Fruit fly (Drosophila melanogaster) whole organism, embryonic: ENCODE measurements around the gene CG12289.

Source experiments
- Ada2b ChIP-seq: fragments of 200-800 bp; sonication (Bioruptor generic); IDR thresholded peaks from 2 replicates; pipeline ENCODE4 v1.3.6; 2022; ENCODE audit warnings: missing biosample characterization, missing genetic modification characterization
- Atf3 ChIP-seq: fragments of 200-800 bp; sonication (Bioruptor generic); optimal IDR thresholded peaks from 3 replicates; lab custom pipeline; 2016; ENCODE audit warnings: missing biosample characterization, missing genetic modification characterization
- Awh ChIP-seq: fragments of 200-800 bp; sonication (Bioruptor generic); IDR thresholded peaks from 2 replicates; pipeline ENCODE4, ENCODE4 v1.3.6; 2022; ENCODE audit warnings: missing biosample characterization, missing genetic modification characterization
- BEAF-32 ChIP-seq: fragments of 200-800 bp; sonication (Bioruptor generic); optimal IDR thresholded peaks from 3 replicates; lab custom pipeline; 2017; ENCODE audit warnings: missing biosample characterization, missing genetic modification characterization, mild to moderate bottlenecking, moderate library complexity, missing genetic modification reagents
- CG1024 ChIP-seq: fragments of 200-800 bp; sonication (Bioruptor generic); IDR thresholded peaks from 2 replicates; pipeline ENCODE4 v1.3.6; 2022; ENCODE audit warnings: missing biosample characterization, missing genetic modification characterization
- CG10431 ChIP-seq: fragments of 200-800 bp; sonication (Bioruptor generic); optimal IDR thresholded peaks from 3 replicates; lab custom pipeline; 2018; ENCODE audit warnings: missing biosample characterization, mild to moderate bottlenecking, missing genetic modification characterization
- CG12942 ChIP-seq: fragments of 200-800 bp; sonication (Bioruptor generic); optimal IDR thresholded peaks from 3 replicates; lab custom pipeline; 2016; ENCODE audit warnings: missing biosample characterization, missing genetic modification characterization
- CG14014 ChIP-seq: fragments of 200-800 bp; sonication (Bioruptor generic); IDR thresholded peaks from 2 replicates; pipeline ENCODE4 v1.3.6; 2022; ENCODE audit warnings: missing biosample characterization, missing genetic modification characterization
- CG14441 ChIP-seq: fragments of 200-800 bp; sonication (Bioruptor generic); IDR thresholded peaks from 2 replicates; pipeline ENCODE4 v1.3.6; 2022; ENCODE audit warnings: missing biosample characterization, missing genetic modification characterization
- CG16779 ChIP-seq: fragments of 200-800 bp; sonication (Bioruptor generic); IDR thresholded peaks from 2 replicates; pipeline ENCODE4 v1.3.6; 2022; ENCODE audit warnings: missing biosample characterization, missing genetic modification characterization
- CG17568 ChIP-seq: fragments of 200-800 bp; sonication (Bioruptor generic); optimal IDR thresholded peaks from 2 replicates; lab custom pipeline; 2018; ENCODE audit warnings: missing biosample characterization, mild to moderate bottlenecking, missing genetic modification characterization, moderate library complexity
- CG2678 ChIP-seq: fragments of 200-800 bp; sonication (Bioruptor generic); optimal IDR thresholded peaks from 3 replicates; lab custom pipeline; 2019; ENCODE audit warnings: missing biosample characterization, mild to moderate bottlenecking, missing genetic modification characterization, moderate library complexity
- CG2889 ChIP-seq: fragments of 200-800 bp; sonication (Bioruptor generic); IDR thresholded peaks from 3 replicates; pipeline ENCODE4 v1.3.6; 2022; ENCODE audit warnings: missing biosample characterization, missing genetic modification characterization
- CG30431 ChIP-seq: fragments of 200-800 bp; sonication (Bioruptor generic); optimal IDR thresholded peaks from 2 replicates; lab custom pipeline; 2017; ENCODE audit warnings: missing biosample characterization, missing genetic modification characterization
- CG33213 ChIP-seq: fragments of 200-800 bp; sonication (Bioruptor generic); optimal IDR thresholded peaks from 3 replicates; lab custom pipeline; 2016; ENCODE audit warnings: missing biosample characterization, missing genetic modification characterization
- CG34224 ChIP-seq: fragments of 200-800 bp; sonication (Bioruptor generic); IDR thresholded peaks from 3 replicates; pipeline ENCODE4 v1.3.6; 2022; ENCODE audit warnings: missing biosample characterization, missing genetic modification characterization; ENCODE audit not compliant: partially characterized antibody
- CG6254 ChIP-seq: fragments of 200-800 bp; sonication (Bioruptor generic); optimal IDR thresholded peaks from 3 replicates; lab custom pipeline; 2017; ENCODE audit warnings: mild to moderate bottlenecking, missing biosample characterization, missing genetic modification reagents, missing genetic modification characterization
- CG6791 ChIP-seq: fragments of 200-800 bp; sonication (Bioruptor generic); IDR thresholded peaks from 3 replicates; pipeline ENCODE4 v1.3.6; 2022; ENCODE audit warnings: missing biosample characterization, missing genetic modification characterization; ENCODE audit not compliant: partially characterized antibody
- CG7357 ChIP-seq: fragments of 200-800 bp; sonication (Bioruptor generic); IDR thresholded peaks from 3 replicates; pipeline ENCODE4 v1.3.6; 2022; ENCODE audit warnings: missing biosample characterization, missing genetic modification characterization
- CG9817 ChIP-seq: fragments of 200-800 bp; sonication (Bioruptor generic); optimal IDR thresholded peaks from 2 replicates; lab custom pipeline; 2018; ENCODE audit warnings: missing biosample characterization, mild to moderate bottlenecking, missing genetic modification characterization, moderate library complexity
- Chrac-16 ChIP-seq: fragments of 200-800 bp; sonication (Bioruptor generic); optimal IDR thresholded peaks from 3 replicates; lab custom pipeline; 2016; ENCODE audit warnings: missing biosample characterization, missing genetic modification characterization
- Ets65A ChIP-seq: fragments of 200-800 bp; sonication (Bioruptor generic); peaks from one replicate; lab custom pipeline; 2016; ENCODE audit warnings: missing biosample characterization, missing genetic modification characterization
- Gug ChIP-seq: fragments of 200-800 bp; sonication (Bioruptor generic); IDR thresholded peaks from 4 replicates; pipeline ENCODE4 v1.3.6; 2022; ENCODE audit warnings: missing biosample characterization, missing genetic modification characterization
- Hr3 ChIP-seq: fragments of 200-800 bp; sonication (Bioruptor generic); optimal IDR thresholded peaks from 3 replicates; lab custom pipeline; 2016; ENCODE audit warnings: missing biosample characterization, missing genetic modification characterization
- Lim3 ChIP-seq: fragments of 200-800 bp; sonication (Bioruptor generic); IDR thresholded peaks from 2 replicates; pipeline ENCODE4 v1.3.6; 2022; ENCODE audit warnings: missing biosample characterization, missing genetic modification characterization
- Meics ChIP-seq: fragments of 200-800 bp; sonication (Bioruptor generic); optimal IDR thresholded peaks from 2 replicates; lab custom pipeline; 2017; ENCODE audit warnings: missing biosample characterization, mild to moderate bottlenecking, missing genetic modification characterization
- Nf-YB ChIP-seq: fragments of 200-800 bp; sonication (Bioruptor generic); optimal IDR thresholded peaks from 3 replicates; lab custom pipeline; 2019; ENCODE audit warnings: missing biosample characterization, mild to moderate bottlenecking, missing genetic modification characterization, moderate library complexity
- Optix ChIP-seq: fragments of 200-800 bp; sonication (Bioruptor generic); IDR thresholded peaks from 3 replicates; pipeline ENCODE4 v1.3.6; 2022; ENCODE audit warnings: missing biosample characterization, missing genetic modification characterization
- Scr ChIP-seq: fragments of 200-800 bp; sonication (Bioruptor generic); IDR thresholded peaks from 2 replicates; pipeline ENCODE4 v1.3.6; 2022; ENCODE audit warnings: missing biosample characterization, missing genetic modification characterization; ENCODE audit not compliant: partially characterized antibody
- Sin3A ChIP-seq: fragments of >200 bp; optimal IDR thresholded peaks from 2 replicates; lab custom pipeline; 2018
- Spps ChIP-seq: fragments of 200-800 bp; sonication (Bioruptor generic); optimal IDR thresholded peaks from 2 replicates; lab custom pipeline; 2018; ENCODE audit warnings: missing biosample characterization, mild to moderate bottlenecking, missing genetic modification characterization
- bcd ChIP-seq: fragments of 200-800 bp; sonication (Bioruptor generic); optimal IDR thresholded peaks from 2 replicates; lab custom pipeline; 2017; ENCODE audit warnings: missing biosample characterization, mild to moderate bottlenecking, missing genetic modification characterization
- cg ChIP-seq: fragments of 200-800 bp; sonication (Bioruptor generic); optimal IDR thresholded peaks from 3 replicates; lab custom pipeline; 2019; ENCODE audit warnings: missing biosample characterization, mild to moderate bottlenecking, missing genetic modification characterization, moderate library complexity
- chn ChIP-seq: fragments of 200-800 bp; sonication (Bioruptor generic); optimal IDR thresholded peaks from 2 replicates; lab custom pipeline; 2016; ENCODE audit warnings: missing biosample characterization, missing genetic modification characterization
- crol ChIP-seq: fragments of 200-800 bp; sonication (Bioruptor generic); IDR thresholded peaks from 2 replicates; pipeline ENCODE4 v1.3.6; 2022; ENCODE audit warnings: missing biosample characterization, missing genetic modification characterization
- dati ChIP-seq: fragments of 200-800 bp; sonication (Bioruptor generic); IDR thresholded peaks from 2 replicates; pipeline ENCODE4 v1.3.6; 2022; ENCODE audit warnings: missing biosample characterization, missing genetic modification characterization
- fd102C ChIP-seq: fragments of 200-800 bp; sonication (Bioruptor generic); optimal IDR thresholded peaks from 2 replicates; lab custom pipeline; 2018; ENCODE audit warnings: missing biosample characterization, mild to moderate bottlenecking, missing genetic modification characterization, moderate library complexity
- gcm ChIP-seq: fragments of 200-800 bp; sonication (Bioruptor generic); optimal IDR thresholded peaks from 2 replicates; lab custom pipeline; 2019; ENCODE audit warnings: missing biosample characterization, mild to moderate bottlenecking, missing genetic modification characterization, moderate library complexity
- gsb-n ChIP-seq: fragments of 200-800 bp; sonication (Bioruptor generic); optimal IDR thresholded peaks from 3 replicates; lab custom pipeline; 2018; ENCODE audit warnings: missing biosample characterization, mild to moderate bottlenecking, missing genetic modification characterization
- insv ChIP-seq, 2 experiments: fragments of 200-800 bp; sonication (Bioruptor generic); optimal IDR thresholded peaks; 3 replicates each; lab custom pipeline; 2016 to 2018; ENCODE audit warnings: missing biosample characterization in 2 of 2, missing genetic modification characterization in 2 of 2
- kay ChIP-seq: fragments of 200-800 bp; sonication (Bioruptor generic); optimal IDR thresholded peaks from 2 replicates; lab custom pipeline; 2016; ENCODE audit warnings: missing biosample characterization, missing genetic modification characterization
- mam ChIP-seq: fragments of 200-800 bp; sonication (Bioruptor generic); optimal IDR thresholded peaks from 3 replicates; lab custom pipeline; 2016; ENCODE audit warnings: missing biosample characterization, missing genetic modification characterization
- org-1 ChIP-seq: fragments of 200-800 bp; sonication (Bioruptor generic); optimal IDR thresholded peaks from 2 replicates; lab custom pipeline; 2017; ENCODE audit warnings: missing biosample characterization, missing genetic modification characterization
- pita ChIP-seq: fragments of 200-800 bp; sonication (Bioruptor generic); optimal IDR thresholded peaks from 2 replicates; lab custom pipeline; 2017; ENCODE audit warnings: missing biosample characterization, mild to moderate bottlenecking, missing genetic modification characterization
- pnt ChIP-seq: fragments of 200-800 bp; sonication (Bioruptor generic); optimal IDR thresholded peaks from 3 replicates; lab custom pipeline; 2016; ENCODE audit warnings: missing biosample characterization, missing genetic modification characterization
- run ChIP-seq: fragments of 200-800 bp; sonication (Bioruptor generic); optimal IDR thresholded peaks from 3 replicates; lab custom pipeline; 2018; ENCODE audit warnings: missing biosample characterization, mild to moderate bottlenecking, missing genetic modification characterization
- sd ChIP-seq: fragments of 200-800 bp; sonication (Bioruptor generic); optimal IDR thresholded peaks from 3 replicates; lab custom pipeline; 2018; ENCODE audit warnings: missing biosample characterization, mild to moderate bottlenecking, missing genetic modification characterization, moderate library complexity
- stc ChIP-seq: fragments of 200-800 bp; sonication (Bioruptor generic); IDR thresholded peaks from 2 replicates; pipeline ENCODE4 v1.3.6; 2022; ENCODE audit warnings: missing biosample characterization, missing genetic modification characterization
- tx ChIP-seq: fragments of 200-800 bp; sonication (Bioruptor generic); optimal IDR thresholded peaks from 2 replicates; lab custom pipeline; 2016; ENCODE audit warnings: missing biosample characterization, missing genetic modification characterization
- z ChIP-seq: fragments of 200-800 bp; sonication (Bioruptor generic); IDR thresholded peaks from 3 replicates; pipeline ENCODE4 v1.3.6; 2022; ENCODE audit warnings: missing biosample characterization, missing genetic modification characterization

CG12289 gene

DNA sequence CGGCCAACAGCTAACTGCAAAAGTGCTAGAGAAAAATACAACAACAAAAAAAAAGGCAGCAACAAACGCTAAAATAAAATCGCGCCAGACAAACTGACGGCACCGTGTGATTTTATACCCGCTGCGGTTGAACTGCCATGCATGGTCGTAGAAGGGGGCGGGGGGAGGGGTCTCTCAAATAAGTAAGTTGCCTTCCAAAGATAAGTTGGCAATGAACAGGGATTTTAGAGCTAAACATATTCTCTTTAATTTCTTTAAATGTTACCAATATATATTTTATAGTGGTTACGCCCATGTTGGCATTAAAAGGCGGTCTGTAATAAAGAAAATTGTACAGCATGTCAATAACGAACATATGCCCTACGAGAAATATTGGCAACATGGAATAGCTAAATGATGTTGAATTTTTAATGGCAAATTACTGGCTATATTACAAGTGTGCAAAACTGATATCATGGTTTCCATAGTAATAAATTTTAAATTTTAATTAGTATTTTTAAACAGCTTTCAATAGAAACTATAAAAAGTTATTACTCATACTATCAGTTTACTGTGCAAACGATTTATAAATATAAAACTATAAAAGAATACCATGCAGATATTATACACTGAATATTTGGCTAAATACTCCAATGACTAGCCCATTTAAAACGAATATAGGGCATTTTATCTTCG lies 26.9 kb downstream of the CG12289 start (continued):
- peak; percentile 67 for TF ChIP-seq crol
- peak; percentile 71 for TF ChIP-seq CG2889 (GFP tag; lab: Robert Waterston, UW)
- TF ChIP-seq insv (GFP tag; optimal IDR thresholded peaks at IDR 0.05; lab: Kevin White, UChicago) = no peak
- TF ChIP-seq CG30431 = peak; percentile 74
- peak; percentile 63 for TF ChIP-seq Meics (GFP tag; lab: Kevin White, UChicago)
- TF ChIP-seq z (GFP tag; lab: Robert Waterston, UW) = 0 out of 3 replicates have a peak, but pooled peaks have one; percentile 26
- peak; percentile 76 for TF ChIP-seq stc (GFP tag; lab: Robert Waterston, UW)
- peak; percentile 45 for TF ChIP-seq gsb-n
- peak; percentile 84 for TF ChIP-seq CG9817 (tag; lab: Kevin White, UChicago)
- TF ChIP-seq Scr (GFP tag; lab: Robert Waterston, UW) = no peak
- TF ChIP-seq run (tag; lab: Kevin White, UChicago) = peak; percentile 37
- TF ChIP-seq fd102C (GFP tag; lab: Kevin White, UChicago) = no peak
- TF ChIP-seq org-1 (GFP tag; lab: Kevin White, UChicago) = peak; percentile 55
- peak; percentile 61 for TF ChIP-seq CG17568
- TF ChIP-seq Nf-YB (GFP tag; lab: Kevin White, UChicago) = peak; percentile 31
- TF ChIP-seq mam (GFP tag; lab: Kevin White, UChicago) = peak; percentile 77
- TF ChIP-seq CG14014 (GFP tag; lab: Robert Waterston, UW) = peak; percentile 80
- TF ChIP-seq CG34224 (GFP tag; lab: Robert Waterston, UW) = no peak
- no peak for TF ChIP-seq cg (GFP tag; lab: Kevin White, UChicago)
- peak; percentile 78 for TF ChIP-seq CG2678
- TF ChIP-seq Spps (tag; lab: Kevin White, UChicago) = no peak
- TF ChIP-seq Awh (GFP tag; lab: Robert Waterston, UW) = 0 out of 2 replicates have a peak, but pooled peaks have one; percentile 31
- TF ChIP-seq chn (GFP tag; lab: Kevin White, UChicago) = peak; percentile 63
- TF ChIP-seq dati = no peak
- TF ChIP-seq CG6254 (GFP tag; lab: Kevin White, UChicago) = no peak
- peak; percentile 69 for TF ChIP-seq bcd
- TF ChIP-seq CG6791 (GFP tag; lab: Robert Waterston, UW) = no peak
- TF ChIP-seq CG10431 (GFP tag; lab: Kevin White, UChicago) = no peak
- TF ChIP-seq pita = no peak
- peak; percentile 53 for TF ChIP-seq gcm
- no peak for TF ChIP-seq CG1024 (GFP tag; lab: Robert Waterston, UW)
- peak; percentile 68 for TF ChIP-seq Hr3
- peak; percentile 12 for TF ChIP-seq kay (GFP tag; lab: Kevin White, UChicago)
- TF ChIP-seq pnt (GFP tag; lab: Kevin White, UChicago) = peak; percentile 61
- no peak for TF ChIP-seq BEAF-32
- TF ChIP-seq Gug (GFP tag; lab: Robert Waterston, UW) = peak; percentile 53; the same call in 3 of the 4 replicates
- peak; percentile 89 for TF ChIP-seq CG14441 (GFP tag; lab: Robert Waterston, UW)
- peak; percentile 93 for TF ChIP-seq Ets65A (GFP tag; lab: Kevin White, UChicago)
- TF ChIP-seq Atf3 (GFP tag; lab: Kevin White, UChicago) = peak; percentile 59
- TF ChIP-seq CG33213 (GFP tag; lab: Kevin White, UChicago) = no peak
- TF ChIP-seq Sin3A (lab: Kevin White, UChicago) = no peak
- peak; percentile 78; the same call in 1 of the 2 replicates for TF ChIP-seq Lim3 (GFP tag; lab: Robert Waterston, UW)
- TF ChIP-seq CG12942 (GFP tag; lab: Kevin White, UChicago) = peak; percentile 73
- TF ChIP-seq CG7357 (GFP tag; lab: Robert Waterston, UW) = peak; percentile 61; the same call in 2 of the 3 replicates
- peak; percentile 71 for TF ChIP-seq Ada2b
- peak; percentile 81 for TF ChIP-seq Optix (GFP tag; lab: Robert Waterston, UW)
- peak; percentile 26 for TF ChIP-seq sd (tag; lab: Kevin White, UChicago)
- peak; percentile 52 for TF ChIP-seq tx (GFP tag; lab: Kevin White, UChicago)
- no peak for TF ChIP-seq CG16779 (GFP tag; lab: Robert Waterston, UW)
- peak; percentile 80 for TF ChIP-seq Chrac-16 (GFP tag; lab: Kevin White, UChicago)
